Fruit fly (Drosophila melanogaster) whole organism, embryonic: ENCODE results near the gene CG3777.

Experiments
- B-H1 ChIP-seq: fragments of 200-800 bp; sonication (Bioruptor generic); IDR thresholded peaks from 3 replicates; pipeline ENCODE4 v1.3.6; 2022; ENCODE audit warnings: missing biosample characterization, missing genetic modification characterization
- CG10366 ChIP-seq: fragments of 200-800 bp; sonication (Bioruptor generic); IDR thresholded peaks from 2 replicates; pipeline ENCODE4 v1.3.6; 2022; ENCODE audit warnings: missing biosample characterization, missing genetic modification characterization
- CG12071 ChIP-seq: fragments of 200-800 bp; sonication (Bioruptor generic); optimal IDR thresholded peaks from 3 replicates; lab custom pipeline; 2018; ENCODE audit warnings: missing biosample characterization, mild to moderate bottlenecking, missing genetic modification characterization
- CG12155 ChIP-seq: fragments of 200-800 bp; sonication (Bioruptor generic); optimal IDR thresholded peaks from 3 replicates; lab custom pipeline; 2016; ENCODE audit warnings: missing biosample characterization, missing genetic modification characterization
- CG1529 ChIP-seq: fragments of 200-800 bp; sonication (Bioruptor generic); optimal IDR thresholded peaks from 3 replicates; lab custom pipeline; 2018; ENCODE audit warnings: missing biosample characterization, missing genetic modification characterization
- CG9817 ChIP-seq: fragments of 200-800 bp; sonication (Bioruptor generic); optimal IDR thresholded peaks from 2 replicates; lab custom pipeline; 2018; ENCODE audit warnings: missing biosample characterization, mild to moderate bottlenecking, missing genetic modification characterization, moderate library complexity
- HHEX ChIP-seq: fragments of 200-800 bp; sonication (Bioruptor generic); optimal IDR thresholded peaks from 3 replicates; lab custom pipeline; 2017; ENCODE audit warnings: missing biosample characterization, mild to moderate bottlenecking, missing genetic modification characterization, missing genetic modification reagents
- Hr39 ChIP-seq: fragments of >200 bp; optimal IDR thresholded peaks from 2 replicates; lab custom pipeline; 2017
- oc ChIP-seq: fragments of 200-800 bp; sonication (Bioruptor generic); optimal IDR thresholded peaks from 2 replicates; lab custom pipeline; 2018; ENCODE audit warnings: missing biosample characterization, mild to moderate bottlenecking, missing genetic modification characterization, moderate library complexity
- pb ChIP-seq: fragments of 200-800 bp; sonication (Bioruptor generic); optimal IDR thresholded peaks from 3 replicates; lab custom pipeline; 2016; ENCODE audit warnings: missing biosample characterization, missing genetic modification characterization
- sd ChIP-seq: fragments of 200-800 bp; sonication (Bioruptor generic); optimal IDR thresholded peaks from 3 replicates; lab custom pipeline; 2018; ENCODE audit warnings: missing biosample characterization, mild to moderate bottlenecking, missing genetic modification characterization, moderate library complexity

DNA sequence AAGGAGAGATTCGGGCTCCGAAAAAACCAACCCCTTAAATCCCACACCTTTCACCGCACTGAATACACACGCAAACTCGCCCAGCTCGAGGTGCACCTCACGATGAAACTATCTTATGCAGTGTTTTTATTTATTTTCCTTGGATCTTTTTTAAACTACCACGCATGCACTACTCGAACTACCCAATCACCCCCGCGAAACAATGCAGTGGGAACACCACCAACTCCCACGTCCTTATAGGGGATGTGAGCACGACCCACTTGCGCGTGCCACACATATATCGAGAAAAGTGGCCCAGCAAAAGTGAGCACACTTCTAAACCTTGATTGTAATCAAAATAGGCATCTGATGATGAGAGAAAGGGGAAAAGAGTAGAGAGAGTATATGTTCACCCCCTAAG is 2.9 kb upstream of the CG3777 start:
- TF ChIP-seq Hr39 (lab: Kevin White, UChicago): no peak
- no peak for TF ChIP-seq CG9817 (tag; lab: Kevin White, UChicago)
- TF ChIP-seq CG1529 (GFP tag; lab: Kevin White, UChicago): no peak
- no peak for TF ChIP-seq HHEX
- no peak for TF ChIP-seq CG12155 (GFP tag; lab: Kevin White, UChicago)
- no peak for TF ChIP-seq CG10366 (GFP tag; lab: Robert Waterston, UW)
- no peak for TF ChIP-seq CG12071
- TF ChIP-seq oc (tag; lab: Kevin White, UChicago): no peak
- no peak for TF ChIP-seq B-H1
- no peak for TF ChIP-seq sd (tag; lab: Kevin White, UChicago)
- no peak for TF ChIP-seq pb (GFP tag; lab: Kevin White, UChicago)
